Worm (Caenorhabditis elegans): ENCODE results near the gene F36G9.13.

DNA sequence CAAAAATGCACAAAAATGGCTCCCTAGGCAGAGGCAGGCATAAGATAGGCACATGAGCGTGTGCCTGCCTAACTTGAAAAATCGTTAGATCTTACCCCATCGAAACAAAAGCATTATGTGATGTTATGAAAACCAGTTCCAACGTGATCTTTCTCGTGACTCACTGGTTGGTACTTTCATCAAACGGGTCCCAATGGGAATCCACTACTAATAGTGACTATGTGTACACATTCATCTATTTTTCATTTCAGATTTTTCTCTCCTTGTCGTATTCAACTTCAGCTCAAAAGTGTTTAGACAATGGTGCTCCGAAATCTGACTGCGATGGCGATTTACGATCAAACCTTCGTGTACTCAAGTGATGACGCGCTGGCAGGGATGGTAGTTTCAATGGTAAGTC is 34.6 kb downstream of the F36G9.13 start, which contains the start of gene srx-43:
- TF ChIP-seq lin-39 (tag; optimal IDR thresholded peaks at IDR 0.05) (no peak), sptf-1 (tag; optimal IDR thresholded peaks at IDR 0.05) (no peak), unc-62 (GFP tag; optimal IDR thresholded peaks at IDR 0.05) (no peak), zag-1 (tag; optimal IDR thresholded peaks at IDR 0.05) (no peak), jun-1 (tag; optimal IDR thresholded peaks at IDR 0.05) (no peak), blmp-1 (tag; optimal IDR thresholded peaks at IDR 0.05) (no peak), pag-3 (tag; optimal IDR thresholded peaks at IDR 0.05; ENCODE audit: borderline replicate concordance, insufficient read depth) (no peak), pqm-1 (tag; optimal IDR thresholded peaks at IDR 0.05) (no peak), ama-1 (optimal IDR thresholded peaks at IDR 0.05) (no peak), egl-27 (tag; optimal IDR thresholded peaks at IDR 0.05) (no peak)

Data from whole organism, L1 larva.